Fruit fly (Drosophila melanogaster): Measurements from ENCODE around the gene AMPdeam.

The AMPdeam gene

DNA sequence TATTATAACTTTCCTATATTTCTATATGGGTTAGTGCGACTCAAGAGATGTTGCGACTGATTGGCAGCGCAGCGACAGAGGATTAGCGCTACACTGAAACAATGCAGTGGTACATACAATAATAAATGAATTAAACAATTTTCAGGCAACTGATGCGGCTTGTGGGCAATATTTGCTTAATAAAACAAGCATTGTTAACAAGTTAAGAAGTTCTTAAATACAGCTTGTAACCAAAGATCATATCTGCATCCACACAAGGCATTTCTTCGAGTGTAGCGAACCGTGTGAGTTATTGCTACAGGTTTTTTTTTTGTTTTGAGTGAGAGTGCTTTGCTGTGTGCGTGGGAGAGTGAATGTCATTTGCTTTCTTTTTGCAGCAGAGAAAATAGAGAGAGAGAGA, 6.8 kb downstream of the AMPdeam start (continued):
- peak; percentile 93 for TF ChIP-seq h (GFP tag; optimal IDR thresholded peaks at IDR 0.05)
- peak; percentile 94 for TF ChIP-seq ey (GFP tag; optimal IDR thresholded peaks at IDR 0.05)
- TF ChIP-seq Rel (GFP tag; optimal IDR thresholded peaks at IDR 0.05), result peak; percentile 66
- peak; percentile 37 for TF ChIP-seq Rel (tag; optimal IDR thresholded peaks at IDR 0.05)
- TF ChIP-seq N (GFP tag; optimal IDR thresholded peaks at IDR 0.05), result no peak
- peak; percentile 75 for TF ChIP-seq HLH106 (tag; optimal IDR thresholded peaks at IDR 0.05)
- peak; percentile 81 for TF ChIP-seq psq (GFP tag; optimal IDR thresholded peaks at IDR 0.05)
- no peak for TF ChIP-seq Myc (optimal IDR thresholded peaks at IDR 0.05)
- TF ChIP-seq tai (GFP tag; optimal IDR thresholded peaks at IDR 0.05), result peak; percentile 76
- TF ChIP-seq jim (GFP tag; optimal IDR thresholded peaks at IDR 0.05), result no peak
- no peak for TF ChIP-seq Dif (GFP tag; optimal IDR thresholded peaks at IDR 0.05; ENCODE audit: partially characterized antibody)
- TF ChIP-seq Hr83 (GFP tag; optimal IDR thresholded peaks at IDR 0.05; ENCODE audit: poor library complexity, severe bottlenecking), result no peak

DNA sequence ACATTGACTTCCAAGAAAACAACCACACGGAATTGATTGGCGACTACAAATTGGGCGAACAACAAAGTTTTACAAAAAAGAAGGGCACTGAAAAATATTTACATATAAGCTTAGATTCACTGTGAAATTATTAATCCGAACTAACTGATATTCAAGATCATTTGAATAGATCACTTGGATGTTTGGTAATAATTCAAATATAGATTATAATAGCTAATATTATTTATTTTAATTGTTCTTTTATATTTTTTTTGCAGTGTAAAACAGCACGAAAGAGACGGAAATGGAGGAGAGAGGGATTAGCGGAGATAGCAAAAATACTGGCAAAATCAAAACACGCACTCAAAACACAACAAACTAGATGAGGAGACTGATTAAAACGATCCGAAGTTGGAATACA, 7.4 kb downstream of the AMPdeam start:
- TF ChIP-seq HLH106 (tag; optimal IDR thresholded peaks at IDR 0.05) (peak; percentile 14), Vsx2 (GFP tag; optimal IDR thresholded peaks at IDR 0.05; ENCODE audit: partially characterized antibody) (no peak), Hr83 (GFP tag; optimal IDR thresholded peaks at IDR 0.05; ENCODE audit: poor library complexity, severe bottlenecking) (no peak), Sp1 (GFP tag; optimal IDR thresholded peaks at IDR 0.05) (peak; percentile 1), rgr (GFP tag; optimal IDR thresholded peaks at IDR 0.05) (peak; percentile 12), brk (GFP tag; optimal IDR thresholded peaks at IDR 0.05) (no peak), psq (GFP tag; optimal IDR thresholded peaks at IDR 0.05) (peak; percentile 29), OdsH (GFP tag; optimal IDR thresholded peaks at IDR 0.05) (no peak)

- TF ChIP-seq woc (GFP tag; optimal IDR thresholded peaks at IDR 0.05), result no peak
- no peak for TF ChIP-seq sv (GFP tag; optimal IDR thresholded peaks at IDR 0.05)
- no peak for TF ChIP-seq OdsH (GFP tag; optimal IDR thresholded peaks at IDR 0.05)
- TF ChIP-seq Myc (optimal IDR thresholded peaks at IDR 0.05), result no peak
- no peak for TF ChIP-seq GATAd (GFP tag; optimal IDR thresholded peaks at IDR 0.05)
- TF ChIP-seq tai (GFP tag; optimal IDR thresholded peaks at IDR 0.05), result no peak
- no peak for TF ChIP-seq pan (optimal IDR thresholded peaks at IDR 0.05)
- no peak for TF ChIP-seq Hnf4 (GFP tag; optimal IDR thresholded peaks at IDR 0.05)
- TF ChIP-seq Hr78 (GFP tag; optimal IDR thresholded peaks at IDR 0.05), result no peak
- TF ChIP-seq lola (GFP tag; optimal IDR thresholded peaks at IDR 0.05), result no peak
- no peak for TF ChIP-seq N (GFP tag; optimal IDR thresholded peaks at IDR 0.05)
- no peak for TF ChIP-seq rgr (GFP tag; optimal IDR thresholded peaks at IDR 0.05)
- no peak for TF ChIP-seq fru (GFP tag; optimal IDR thresholded peaks at IDR 0.05)
These were observed 15.6 kb downstream of the AMPdeam start, which contains the start of gene jub for dm6 chrX:13830029-13830428. Gene jub, minus strand, starts transcription at chrX:13830317.

DNA sequence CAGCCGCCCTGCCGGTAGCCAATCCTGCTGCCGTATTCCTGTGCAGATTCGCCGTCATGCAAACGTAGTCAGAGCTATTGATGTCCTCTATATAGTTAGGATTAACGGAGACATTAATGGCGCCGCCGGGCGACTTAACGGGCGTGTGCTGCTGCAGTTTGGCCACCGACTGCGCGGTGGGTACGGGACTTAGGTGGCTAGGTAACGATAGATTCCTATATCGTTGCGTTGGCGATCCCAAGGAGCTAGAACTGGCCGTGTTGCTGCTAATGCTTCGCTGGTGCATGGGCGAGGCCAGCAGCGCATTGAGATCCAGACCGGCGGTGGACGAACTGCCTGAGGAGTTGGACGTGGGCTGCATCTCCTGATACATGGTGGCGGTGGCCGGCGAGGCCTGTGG, 16.8 kb downstream of the AMPdeam start:
- TF ChIP-seq dl (GFP tag; optimal IDR thresholded peaks at IDR 0.05; ENCODE audit: insufficient read depth in 1 of 2, partially characterized antibody in 2 of 2), result no peak
- no peak for TF ChIP-seq Dif (GFP tag; optimal IDR thresholded peaks at IDR 0.05; ENCODE audit: partially characterized antibody)
- no peak for TF ChIP-seq GATAd (GFP tag; optimal IDR thresholded peaks at IDR 0.05)
- TF ChIP-seq OdsH (GFP tag; optimal IDR thresholded peaks at IDR 0.05), result no peak
- no peak for TF ChIP-seq pan (optimal IDR thresholded peaks at IDR 0.05)
- no peak for TF ChIP-seq HLH106 (tag; optimal IDR thresholded peaks at IDR 0.05)
- TF ChIP-seq sv (GFP tag; optimal IDR thresholded peaks at IDR 0.05), result no peak
- TF ChIP-seq Hnf4 (GFP tag; optimal IDR thresholded peaks at IDR 0.05), result no peak
- TF ChIP-seq woc (GFP tag; optimal IDR thresholded peaks at IDR 0.05), result no peak
- no peak for TF ChIP-seq Mio (GFP tag; optimal IDR thresholded peaks at IDR 0.05)
- TF ChIP-seq usp (GFP tag; optimal IDR thresholded peaks at IDR 0.05), result no peak
- no peak for TF ChIP-seq Hr78 (GFP tag; optimal IDR thresholded peaks at IDR 0.05)
- no peak for TF ChIP-seq brk (GFP tag; optimal IDR thresholded peaks at IDR 0.05)
- TF ChIP-seq sage (GFP tag; optimal IDR thresholded peaks at IDR 0.05), result no peak

- no peak for TF ChIP-seq Sp1 (GFP tag; optimal IDR thresholded peaks at IDR 0.05)
- no peak for TF ChIP-seq woc (GFP tag; optimal IDR thresholded peaks at IDR 0.05)
- no peak for TF ChIP-seq dsf (GFP tag; optimal IDR thresholded peaks at IDR 0.05; ENCODE audit: borderline replicate concordance)
- no peak for TF ChIP-seq br (GFP tag; optimal IDR thresholded peaks at IDR 0.05)
- no peak for TF ChIP-seq Hr83 (GFP tag; optimal IDR thresholded peaks at IDR 0.05; ENCODE audit: poor library complexity, severe bottlenecking)
These were observed 22.9 kb downstream of the AMPdeam start, which contains the start of gene Nup93-1 for dm6 chrX:13822753-13823152. Gene Nup93-1, plus strand, starts transcription at chrX:13822826.
